Worm (Caenorhabditis elegans): ENCODE measurements around the gene mgl-1.

The mgl-1 gene

ce11 chrX:9999599-10000201 is 23.6 kb upstream of the mgl-1 start:
- TF ChIP-seq C34F6.9 (tag; optimal IDR thresholded peaks at IDR 0.05): peak; percentile 68
- TF ChIP-seq mab-5 (tag; optimal IDR thresholded peaks at IDR 0.05): peak; percentile 70
- TF ChIP-seq sma-3 (GFP tag; optimal IDR thresholded peaks at IDR 0.05): peak; percentile 62
- peak; percentile 2 for TF ChIP-seq ztf-4 (tag; optimal IDR thresholded peaks at IDR 0.05)
- TF ChIP-seq lin-13 (GFP tag; optimal IDR thresholded peaks at IDR 0.05): peak; percentile 44
- TF ChIP-seq egl-27 (tag; optimal IDR thresholded peaks at IDR 0.05): peak; percentile 91
- TF ChIP-seq nhr-25 (tag; optimal IDR thresholded peaks at IDR 0.05): peak; percentile 76
- TF ChIP-seq sem-4 (tag; optimal IDR thresholded peaks at IDR 0.05): peak; percentile 86
- peak; percentile 68 for TF ChIP-seq nhr-21 (tag; optimal IDR thresholded peaks at IDR 0.05)
- TF ChIP-seq ceh-16 (tag; optimal IDR thresholded peaks at IDR 0.05): peak; percentile 13
- peak; percentile 58 for TF ChIP-seq gmeb-1 (tag; optimal IDR thresholded peaks at IDR 0.05)
- TF ChIP-seq nhr-11 (tag; optimal IDR thresholded peaks at IDR 0.05): no peak
- no peak for TF ChIP-seq mbf-1 (tag; optimal IDR thresholded peaks at IDR 0.05)
- no peak for TF ChIP-seq ZK546.5 (tag; optimal IDR thresholded peaks at IDR 0.05)
- TF ChIP-seq lsy-2 (tag; optimal IDR thresholded peaks at IDR 0.05): peak; percentile 58 to 71
- no peak for TF ChIP-seq nhr-12 (tag; optimal IDR thresholded peaks at IDR 0.05)
- TF ChIP-seq blmp-1 (tag; optimal IDR thresholded peaks at IDR 0.05; ENCODE audit: insufficient read depth): no peak
- TF ChIP-seq nhr-6 (tag; optimal IDR thresholded peaks at IDR 0.05): peak; percentile 68
- peak; percentile 77 for TF ChIP-seq crh-2 (tag; optimal IDR thresholded peaks at IDR 0.05)
- TF ChIP-seq unc-55 (GFP tag; optimal IDR thresholded peaks at IDR 0.05): peak; percentile 60
- TF ChIP-seq sma-9 (GFP tag; optimal IDR thresholded peaks at IDR 0.05): peak; percentile 63
- TF ChIP-seq sma-9 (tag; optimal IDR thresholded peaks at IDR 0.05): no peak
- TF ChIP-seq mdl-1 (tag; optimal IDR thresholded peaks at IDR 0.05): peak; percentile 49 to 71
- TF ChIP-seq nhr-237 (tag; optimal IDR thresholded peaks at IDR 0.05): no peak
- TF ChIP-seq nhr-77 (tag; optimal IDR thresholded peaks at IDR 0.05): no peak
- no peak for TF ChIP-seq R02D3.7 (tag; optimal IDR thresholded peaks at IDR 0.05)
- peak; percentile 93 for TF ChIP-seq Y55F3AM.14 (GFP tag; optimal IDR thresholded peaks at IDR 0.05)
- TF ChIP-seq aly-2 (tag; optimal IDR thresholded peaks at IDR 0.05): no peak
- TF ChIP-seq F13H6.1 (tag; optimal IDR thresholded peaks at IDR 0.05): peak; percentile 87
- peak; percentile 67 for TF ChIP-seq lin-11 (tag; optimal IDR thresholded peaks at IDR 0.05)
- TF ChIP-seq nhr-129 (tag; optimal IDR thresholded peaks at IDR 0.05): peak; percentile 10
- TF ChIP-seq skn-1 (tag; optimal IDR thresholded peaks at IDR 0.05): no peak
- no peak for TF ChIP-seq lin-39 (tag; optimal IDR thresholded peaks at IDR 0.05)
- TF ChIP-seq dmd-4 (tag; optimal IDR thresholded peaks at IDR 0.05): no peak
- TF ChIP-seq ceh-82 (tag; optimal IDR thresholded peaks at IDR 0.05): peak; percentile 32
- peak; percentile 83 for TF ChIP-seq peb-1 (tag; optimal IDR thresholded peaks at IDR 0.05)
- peak; percentile 76 for TF ChIP-seq fos-1 (tag; optimal IDR thresholded peaks at IDR 0.05)
- no peak for TF ChIP-seq ztf-1 (GFP tag; conservative IDR thresholded peaks at IDR 0.05)

ce11 chrX:9999192-9999591 is 23.1 kb upstream of the mgl-1 start, which contains the start of gene grk-1:
Gene grk-1 (minus strand): TSS chrX:9999208.
- peak; percentile 1 for TF ChIP-seq unc-55 (GFP tag; optimal IDR thresholded peaks at IDR 0.05)
- no peak for TF ChIP-seq egl-27 (tag; optimal IDR thresholded peaks at IDR 0.05)
- no peak for TF ChIP-seq nhr-77 (tag; optimal IDR thresholded peaks at IDR 0.05)
- no peak for TF ChIP-seq ztf-11 (tag; optimal IDR thresholded peaks at IDR 0.05)
- TF ChIP-seq nhr-129 (tag; optimal IDR thresholded peaks at IDR 0.05): peak; percentile 31
- TF ChIP-seq unc-39 (tag; optimal IDR thresholded peaks at IDR 0.05): no peak
- no peak for TF ChIP-seq nhr-10 (tag; optimal IDR thresholded peaks at IDR 0.05)
- TF ChIP-seq sem-4 (tag; optimal IDR thresholded peaks at IDR 0.05): no peak

ce11 chrX:9997344-9997743 is 21.2 kb upstream of the mgl-1 start:
- no peak for TF ChIP-seq nhr-21 (tag; optimal IDR thresholded peaks at IDR 0.05)
- TF ChIP-seq fos-1 (tag; optimal IDR thresholded peaks at IDR 0.05): peak; percentile 46
